Worm (Caenorhabditis elegans) whole organism, L4/young adult: ENCODE measurements around the gene lipl-3.

ENCODE experiments used
- W03F9.2 ChIP-seq: fragments of 150-350 bp; optimal IDR thresholded peaks from 2 replicates; lab custom pipeline; 2014; ENCODE audit warnings: missing biosample characterization, missing genetic modification characterization
- dao-5 ChIP-seq: sonication (generic microtip); optimal IDR thresholded peaks from 2 replicates; lab custom pipeline; 2016; ENCODE audit warnings: missing genotype, missing genetic modification characterization, moderate library complexity, missing compliant biosample characterization
- him-1 ChIP-seq: sonication (generic microtip); optimal IDR thresholded peaks from 2 replicates; lab custom pipeline; 2016; ENCODE audit warnings: missing genotype, missing genetic modification reagents, missing genetic modification characterization, missing compliant biosample characterization

DNA sequence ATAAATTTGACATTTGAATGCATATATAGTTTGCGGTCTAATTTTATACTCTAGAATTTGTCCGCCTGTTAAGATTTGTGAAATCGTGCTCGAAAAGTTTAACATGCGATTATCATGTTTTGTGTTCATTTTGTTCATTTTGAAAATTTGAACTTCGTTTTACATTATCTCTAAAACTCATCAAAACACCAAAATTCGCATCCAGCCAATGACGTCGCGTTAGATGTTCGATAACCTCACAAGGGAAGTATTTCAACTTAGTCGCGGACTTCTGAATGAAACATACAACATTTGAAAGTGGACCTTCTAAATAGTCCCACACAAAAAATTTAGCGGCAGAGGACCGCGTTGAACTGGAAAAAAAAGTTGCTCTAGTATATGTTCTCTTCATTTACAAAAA, 17.5 kb upstream of the lipl-3 start:
- no peak for TF ChIP-seq him-1
- no peak for TF ChIP-seq W03F9.2 (tag; lab: Kevin White, UChicago)
- no peak for TF ChIP-seq dao-5 (tag; lab: Kevin White, UChicago)
